Worm (Caenorhabditis elegans) whole organism, L1 larva: ENCODE results near the gene F54H12.10.

Source experiments
- C16A3.4 ChIP-seq: fragments of 150-350 bp; optimal IDR thresholded peaks from 2 replicates; lab custom pipeline; 2014; ENCODE audit warnings: missing biosample characterization, missing genetic modification characterization
- C34B4.2 ChIP-seq: sonication (generic microtip); optimal IDR thresholded peaks from 2 replicates; lab custom pipeline; 2017; ENCODE audit warnings: mild to moderate bottlenecking, missing genetic modification characterization, missing compliant biosample characterization
- aly-2 ChIP-seq: fragments of 150-350 bp; optimal IDR thresholded peaks from 2 replicates; lab custom pipeline; 2014; ENCODE audit warnings: missing biosample characterization, missing genetic modification characterization
- ama-1 ChIP-seq: fragments of 150-350 bp; optimal IDR thresholded peaks from 2 replicates; lab custom pipeline; 2014
- blmp-1 ChIP-seq: fragments of 150-350 bp; optimal IDR thresholded peaks from 2 replicates; lab custom pipeline; 2014; ENCODE audit warnings: missing biosample characterization, missing genetic modification characterization
- ceh-82 ChIP-seq, 3 experiments: fragments of 150-350 bp in 1 of 3; sonication (generic microtip) in 2 of 3; optimal IDR thresholded peaks; 2 replicates each; lab custom pipeline; 2014 to 2017; ENCODE audit warnings: missing biosample characterization in 3 of 3, missing genetic modification characterization in 3 of 3
- ceh-88 ChIP-seq: fragments of 200-800 bp; sonication (Bioruptor generic); IDR thresholded peaks from 2 replicates; pipeline ENCODE4 v1.3.6; 2022; ENCODE audit warnings: missing genetic modification characterization, missing compliant biosample characterization
- dpl-1 ChIP-seq, 3 experiments: fragments of 150-350 bp in 2 of 3; sonication (generic microtip) in 1 of 3; optimal IDR thresholded peaks; 2 replicates each; lab custom pipeline; 2014 to 2017; ENCODE audit warnings: missing biosample characterization in 3 of 3, missing genetic modification characterization in 3 of 3, missing genetic modification reagents in 3 of 3
- dsc-1 ChIP-seq: sonication (generic microtip); optimal IDR thresholded peaks from 2 replicates; lab custom pipeline; 2016; ENCODE audit warnings: mild to moderate bottlenecking, missing genetic modification characterization, missing compliant biosample characterization
- efl-1 ChIP-seq, 4 experiments: fragments of 150-350 bp; optimal IDR thresholded peaks in 3 of 4; peaks in 1 of 4; 1 replicate in 1 of 4; 2 replicates in 3 of 4; lab custom pipeline; 2014; ENCODE audit warnings: missing biosample characterization in 2 of 4, missing genetic modification characterization in 2 of 4, missing genetic modification reagents in 2 of 4
- elt-2 ChIP-seq: sonication (generic microtip); optimal IDR thresholded peaks from 2 replicates; lab custom pipeline; 2016; ENCODE audit warnings: missing genetic modification characterization, mild to moderate bottlenecking, inconsistent platforms, missing compliant biosample characterization, missing genetic modification reagents
- elt-3 ChIP-seq, 6 experiments: fragments of 150-350 bp in 1 of 6; sonication (generic microtip); optimal IDR thresholded peaks; 2 replicates each; lab custom pipeline; 2017 to 2018; ENCODE audit warnings: missing biosample characterization in 6 of 6, missing genetic modification characterization in 6 of 6, inconsistent platforms in 1 of 6
- fos-1 ChIP-seq: fragments of 150-350 bp; optimal IDR thresholded peaks from 2 replicates; lab custom pipeline; 2014; ENCODE audit warnings: missing biosample characterization, missing genetic modification characterization
- hpl-2 ChIP-seq: fragments of 150-350 bp; optimal IDR thresholded peaks from 2 replicates; lab custom pipeline; 2014; ENCODE audit warnings: missing biosample characterization, missing genetic modification reagents, missing genetic modification characterization
- isw-1 ChIP-seq: fragments of 200-800 bp; sonication (Bioruptor generic); IDR thresholded peaks from 2 replicates; pipeline ENCODE4 v1.3.6; 2022; ENCODE audit warnings: missing genetic modification characterization, missing compliant biosample characterization
- lin-14 ChIP-seq: fragments of 200-800 bp; sonication (Bioruptor generic); optimal IDR thresholded peaks from 2 replicates; lab custom pipeline; 2018; ENCODE audit warnings: mild to moderate bottlenecking, missing genetic modification characterization, moderate library complexity, missing compliant biosample characterization
- lin-35 ChIP-seq, 2 experiments: fragments of 150-350 bp; optimal IDR thresholded peaks; 2 replicates each; lab custom pipeline; 2014; ENCODE audit warnings: missing biosample characterization in 2 of 2, missing genetic modification characterization in 2 of 2, missing genetic modification reagents in 2 of 2
- lsy-2 ChIP-seq, 2 experiments: fragments of 150-350 bp; optimal IDR thresholded peaks; 2 replicates each; lab custom pipeline; 2014; ENCODE audit warnings: missing biosample characterization in 2 of 2, missing genetic modification characterization in 2 of 2
- mab-9 ChIP-seq: fragments of 200-800 bp; sonication (Bioruptor generic); IDR thresholded peaks from 2 replicates; pipeline ENCODE4 v1.3.6; 2022; ENCODE audit warnings: missing genetic modification reagents, missing genetic modification characterization, missing compliant biosample characterization
- mdl-1 ChIP-seq, 2 experiments: fragments of 150-350 bp; optimal IDR thresholded peaks; 2 replicates each; lab custom pipeline; 2014 to 2017; ENCODE audit warnings: missing biosample characterization in 2 of 2, missing genetic modification characterization in 2 of 2, inconsistent platforms in 1 of 2
- mef-2 ChIP-seq: fragments of 150-350 bp; optimal IDR thresholded peaks from 2 replicates; lab custom pipeline; 2014; ENCODE audit warnings: missing biosample characterization, missing genetic modification characterization
- mep-1 ChIP-seq: fragments of 150-350 bp; optimal IDR thresholded peaks from 2 replicates; lab custom pipeline; 2014; ENCODE audit warnings: missing biosample characterization, missing genetic modification characterization
- nhr-12 ChIP-seq: sonication (generic microtip); optimal IDR thresholded peaks from 2 replicates; lab custom pipeline; 2017; ENCODE audit warnings: missing biosample characterization, missing genetic modification characterization
- nhr-19 ChIP-seq: fragments of 200-800 bp; sonication (Bioruptor generic); conservative IDR thresholded peaks from 2 replicates; pipeline ENCODE4 v1.3.6; 2022; ENCODE audit warnings: missing genetic modification characterization, missing compliant biosample characterization
- nhr-20 ChIP-seq: sonication (generic microtip); optimal IDR thresholded peaks from 2 replicates; lab custom pipeline; 2016; ENCODE audit warnings: mild to moderate bottlenecking, missing genetic modification characterization, missing compliant biosample characterization
- nhr-28 ChIP-seq: fragments of 150-350 bp; optimal IDR thresholded peaks from 2 replicates; lab custom pipeline; 2014; ENCODE audit warnings: missing biosample characterization, missing genetic modification characterization
- nhr-47 ChIP-seq: sonication (generic microtip); optimal IDR thresholded peaks from 2 replicates; lab custom pipeline; 2016; ENCODE audit warnings: mild to moderate bottlenecking, missing genetic modification characterization, moderate library complexity, missing compliant biosample characterization
- nhr-71 ChIP-seq: sonication (generic microtip); optimal IDR thresholded peaks from 2 replicates; lab custom pipeline; 2016; ENCODE audit warnings: mild to moderate bottlenecking, missing genetic modification characterization, moderate library complexity, missing compliant biosample characterization
- nhr-85 ChIP-seq: sonication (generic microtip); peaks from one replicate; lab custom pipeline; 2016; ENCODE audit warnings: missing genetic modification characterization, inconsistent platforms, missing compliant biosample characterization
- nhr-90 ChIP-seq: sonication (generic microtip); optimal IDR thresholded peaks from 2 replicates; lab custom pipeline; 2016; ENCODE audit warnings: mild to moderate bottlenecking, missing genetic modification characterization, missing compliant biosample characterization; ENCODE audit not compliant: poor library complexity
- pqm-1 ChIP-seq: sonication (generic microtip); optimal IDR thresholded peaks from 3 replicates; lab custom pipeline; 2017; ENCODE audit warnings: missing biosample characterization, missing genetic modification characterization
- snu-23 ChIP-seq: sonication (generic microtip); optimal IDR thresholded peaks from 2 replicates; lab custom pipeline; 2016; ENCODE audit warnings: missing genetic modification characterization, missing compliant biosample characterization
- sptf-1 ChIP-seq: fragments of 150-350 bp; optimal IDR thresholded peaks from 2 replicates; lab custom pipeline; 2014; ENCODE audit warnings: missing biosample characterization, missing genetic modification characterization
- sup-37 ChIP-seq: fragments of 200-800 bp; sonication (Bioruptor generic); optimal IDR thresholded peaks from 2 replicates; lab custom pipeline; 2018; ENCODE audit warnings: mild to moderate bottlenecking, missing genetic modification characterization, missing compliant biosample characterization
- swsn-7 ChIP-seq: sonication (generic microtip); optimal IDR thresholded peaks from 2 replicates; lab custom pipeline; 2016; ENCODE audit warnings: missing genetic modification characterization, missing compliant biosample characterization
- tbx-2 ChIP-seq: sonication (generic microtip); optimal IDR thresholded peaks from 2 replicates; lab custom pipeline; 2016; ENCODE audit warnings: missing genetic modification characterization, missing compliant biosample characterization
- unc-130 ChIP-seq: fragments of 150-350 bp; optimal IDR thresholded peaks from 2 replicates; lab custom pipeline; 2017; ENCODE audit warnings: missing biosample characterization, missing genetic modification characterization, inconsistent platforms
- unc-30 ChIP-seq: sonication (generic microtip); optimal IDR thresholded peaks from 2 replicates; lab custom pipeline; 2017; ENCODE audit warnings: missing biosample characterization, missing genetic modification characterization
- unc-86 ChIP-seq: sonication (generic microtip); optimal IDR thresholded peaks from 2 replicates; lab custom pipeline; 2016; ENCODE audit warnings: missing genetic modification characterization, missing compliant biosample characterization
- xbp-1 ChIP-seq: sonication (generic microtip); optimal IDR thresholded peaks from 2 replicates; lab custom pipeline; 2016; ENCODE audit warnings: missing genetic modification characterization, missing compliant biosample characterization
- ztf-11 ChIP-seq, 2 experiments: sonication (generic microtip); optimal IDR thresholded peaks; 2 replicates each; lab custom pipeline; 2016 to 2017; ENCODE audit warnings: missing genetic modification characterization in 2 of 2, missing biosample characterization in 1 of 2, missing compliant biosample characterization in 1 of 2
- ztf-4 ChIP-seq: fragments of 150-350 bp; optimal IDR thresholded peaks from 2 replicates; lab custom pipeline; 2014; ENCODE audit warnings: missing biosample characterization, missing genetic modification characterization

Gene F54H12.10

ce11 chrIII:7978723-7979122, 20.0 kb upstream of the F54H12.10 start (continued):
- TF ChIP-seq dsc-1 (tag; lab: Kevin White, UChicago) (peak; percentile 31), ceh-88 (GFP tag; lab: Robert Waterston, UW) (peak; percentile 27; the same call in 1 of the 2 replicates), nhr-90 (tag; lab: Kevin White, UChicago) (peak; percentile 66)
- TF ChIP-seq, all 84 proteins: peak for 33

ce11 chrIII:7978289-7978688, 19.5 kb upstream of the F54H12.10 start:
- peak; percentile 4 for TF ChIP-seq mep-1 (tag; lab: Kevin White, UChicago)
- no peak for TF ChIP-seq ztf-4 (tag; lab: Kevin White, UChicago)
- no peak for TF ChIP-seq efl-1 (optimal IDR thresholded peaks at IDR 0.05; lab: Kevin White, UChicago)
- peak in 1 of 2 experiments; percentile 40 for TF ChIP-seq efl-1 (GFP tag; optimal IDR thresholded peaks at IDR 0.05 in 1 of 2; lab: Kevin White, UChicago)
- TF ChIP-seq tbx-2 (tag; lab: Kevin White, UChicago) = no peak
- TF ChIP-seq hpl-2 (GFP tag; lab: Kevin White, UChicago) = no peak
- TF ChIP-seq ama-1 = no peak

DNA sequence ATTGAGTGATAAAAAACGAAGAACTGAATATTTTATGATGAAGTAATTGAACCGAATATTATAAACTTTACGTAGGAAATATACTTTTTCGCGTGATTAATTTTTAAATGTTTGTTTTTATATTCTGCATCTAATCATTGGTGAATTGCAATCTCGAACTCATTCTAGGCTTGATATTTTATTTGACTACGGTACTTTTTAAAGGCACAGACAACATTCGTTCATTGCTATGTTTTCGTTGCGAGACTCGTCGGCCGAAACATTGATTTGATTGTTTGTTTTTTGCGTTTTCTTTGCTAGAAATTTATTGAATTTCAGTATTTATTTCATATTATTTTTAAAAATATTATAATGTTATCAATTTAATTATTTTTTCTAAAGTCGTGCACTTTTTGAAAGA, 19.0 kb upstream of the F54H12.10 start, which contains the start of gene C06G4.4:
C06G4.4 (minus strand) TSS at position 36 of the 400 bp plus-strand sequence.
- TF ChIP-seq ztf-11 (tag; optimal IDR thresholded peaks at IDR 0.05; lab: Kevin White, UChicago) (no peak), isw-1 (GFP tag; lab: Robert Waterston, UW) (no peak), swsn-7 (tag; lab: Kevin White, UChicago) (no peak), nhr-28 (tag; lab: Kevin White, UChicago) (no peak), ama-1 (no peak), mef-2 (tag; lab: Kevin White, UChicago) (no peak), ceh-82 (tag; optimal IDR thresholded peaks at IDR 0.05; lab: Kevin White, UChicago) (no peak), pqm-1 (tag; lab: Kevin White, UChicago) (no peak), unc-86 (tag; lab: Kevin White, UChicago) (no peak), nhr-71 (tag; lab: Kevin White, UChicago) (no peak), sup-37 (GFP tag; lab: Kevin White, UChicago) (no peak)

DNA sequence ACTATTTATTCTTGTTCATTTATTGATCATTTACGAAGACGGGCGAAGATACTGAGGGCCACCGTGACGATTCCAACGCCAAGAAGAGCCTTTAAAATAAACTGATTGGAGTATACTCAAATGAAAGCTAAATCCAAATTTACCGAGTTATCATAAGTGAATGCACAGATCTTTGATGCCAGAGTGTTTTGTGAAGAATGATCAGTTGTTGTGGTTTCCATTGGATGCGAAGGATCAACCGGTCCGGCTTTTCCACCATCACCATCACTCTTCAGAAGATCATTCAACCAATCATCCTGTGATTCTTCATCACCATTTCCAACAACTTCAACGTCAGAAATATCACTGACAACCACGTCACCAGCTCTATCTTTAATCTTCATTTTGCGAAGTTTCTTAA, 18.5 kb upstream of the F54H12.10 start:
- TF ChIP-seq aly-2 (peak; percentile 64), ama-1 (peak; percentile 45), lin-35 (GFP tag; optimal IDR thresholded peaks at IDR 0.05; lab: Kevin White, UChicago) (peak in 1 of 2 experiments; percentile 9), nhr-85 (peak; percentile 13), unc-30 (tag; lab: Kevin White, UChicago) (no peak), dsc-1 (tag; lab: Kevin White, UChicago) (peak; percentile 3)
- TF ChIP-seq, all 84 proteins: peak for 5

- peak; percentile 27 for TF ChIP-seq ama-1
- TF ChIP-seq elt-2 (tag; lab: Kevin White, UChicago) = peak; percentile 34
- TF ChIP-seq sptf-1 (tag; lab: Kevin White, UChicago) = no peak
- peak; percentile 50 for TF ChIP-seq snu-23 (GFP tag; lab: Kevin White, UChicago)
- peak; percentile 56 for TF ChIP-seq nhr-71 (tag; lab: Kevin White, UChicago)
- peak; percentile 44 for TF ChIP-seq tbx-2 (tag; lab: Kevin White, UChicago)
- no peak for TF ChIP-seq unc-130 (tag; lab: Kevin White, UChicago)
- no peak for TF ChIP-seq mab-9 (GFP tag; lab: Robert Waterston, UW)
- no peak for TF ChIP-seq efl-1 (optimal IDR thresholded peaks at IDR 0.05; lab: Kevin White, UChicago)
- TF ChIP-seq efl-1 (GFP tag; optimal IDR thresholded peaks at IDR 0.05 in 1 of 2; lab: Kevin White, UChicago) = peak in 1 of 2 experiments; percentile 82
- peak; percentile 4 for TF ChIP-seq xbp-1 (tag; lab: Kevin White, UChicago)
- TF ChIP-seq lsy-2 (tag; optimal IDR thresholded peaks at IDR 0.05; lab: Kevin White, UChicago) = peak in 1 of 2 experiments; percentile 19
- no peak for TF ChIP-seq nhr-12 (tag; lab: Kevin White, UChicago)
- no peak for TF ChIP-seq fos-1 (tag; lab: Kevin White, UChicago)
- peak; percentile 57 for TF ChIP-seq lin-14 (GFP tag; lab: Kevin White, UChicago)
- TF ChIP-seq ztf-4 (tag; lab: Kevin White, UChicago) = peak; percentile 34
- peak in 1 of 2 experiments; percentile 39 for TF ChIP-seq lin-35 (GFP tag; optimal IDR thresholded peaks at IDR 0.05; lab: Kevin White, UChicago)
- TF ChIP-seq nhr-20 (tag; lab: Kevin White, UChicago) = peak; percentile 68
- no peak for TF ChIP-seq C34B4.2 (tag; lab: Kevin White, UChicago)
- TF ChIP-seq nhr-47 = no peak
- peak in 2 of 3 experiments; percentile 13 to 19 for TF ChIP-seq dpl-1 (GFP tag; optimal IDR thresholded peaks at IDR 0.05; lab: Kevin White, UChicago)
- peak; percentile 16 for TF ChIP-seq C16A3.4 (tag; lab: Kevin White, UChicago)
- peak in 3 of 6 experiments; percentile 8 to 40 (median 8) for TF ChIP-seq elt-3 (tag; optimal IDR thresholded peaks at IDR 0.05; lab: Kevin White, UChicago)
- no peak for TF ChIP-seq pqm-1 (tag; lab: Kevin White, UChicago)
- peak; percentile 70 for TF ChIP-seq nhr-85
- peak; percentile 58 for TF ChIP-seq blmp-1 (tag; lab: Kevin White, UChicago)
- TF ChIP-seq nhr-19 = peak; percentile 69
- TF ChIP-seq mdl-1 (tag; optimal IDR thresholded peaks at IDR 0.05; lab: Kevin White, UChicago) = peak in 1 of 2 experiments; percentile 3
Observed at ce11 chrIII:7973968-7974607, 15.3 kb upstream of the F54H12.10 start.
